Fruit fly (Drosophila melanogaster): ENCODE results near the gene CG31156.
A peak's percentile ranks its signal among the peaks of the same experiment; 100 is the strongest.

CG31156 gene

DNA sequence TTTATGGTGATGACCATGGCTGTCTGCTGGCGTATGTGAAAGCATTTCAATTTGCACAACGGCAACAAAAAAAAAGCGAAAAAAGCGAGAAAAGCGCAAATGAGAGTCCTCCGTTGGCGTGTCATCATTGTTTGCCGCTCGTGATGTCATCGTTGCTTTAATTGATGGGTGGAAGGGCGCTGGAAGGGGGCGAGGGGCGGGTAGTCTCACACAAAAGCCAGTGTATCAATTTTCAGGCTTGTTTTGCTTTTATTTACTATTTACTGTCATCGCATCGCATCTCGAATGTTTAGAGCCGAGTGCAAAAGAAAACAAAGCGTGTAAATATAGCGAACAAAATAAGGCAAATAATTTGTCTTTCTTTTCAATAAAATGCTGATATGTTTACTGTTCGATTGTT is 24.1 kb downstream of the CG31156 start (continued):
- TF ChIP-seq CG18262 (tag; optimal IDR thresholded peaks at IDR 0.05) (peak; percentile 40), Atf3 (GFP tag; optimal IDR thresholded peaks at IDR 0.05) (peak; percentile 29)

DNA sequence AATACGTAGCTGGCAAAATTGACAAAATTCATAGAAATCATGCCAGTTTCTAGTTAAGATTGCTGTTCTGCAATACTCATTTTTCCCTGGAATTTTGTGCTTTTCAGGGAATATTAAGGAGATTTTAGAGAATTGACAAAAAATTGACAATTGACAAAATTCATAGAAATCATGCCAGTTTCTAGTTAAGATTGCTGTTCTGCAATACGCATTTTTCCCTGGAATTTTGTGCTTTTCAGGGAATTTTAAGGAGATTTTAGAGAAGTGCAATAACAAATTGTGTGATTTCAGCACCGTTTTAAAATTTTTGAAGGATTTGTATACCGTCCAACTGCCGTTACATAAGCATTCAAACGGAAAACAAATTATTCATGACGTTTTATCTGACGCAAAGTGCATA is 24.7 kb downstream of the CG31156 start:
- TF ChIP-seq row (GFP tag; IDR thresholded peaks at IDR 0.05) (no peak), CG6272 (GFP tag; IDR thresholded peaks at IDR 0.05) (no peak), Pdp1 (GFP tag; optimal IDR thresholded peaks at IDR 0.05) (peak in 1 of 2 experiments; percentile 66), tup (GFP tag; optimal IDR thresholded peaks at IDR 0.05) (no peak), CG2120 (GFP tag; optimal IDR thresholded peaks at IDR 0.05) (peak; percentile 5), eve (GFP tag; optimal IDR thresholded peaks at IDR 0.05) (no peak), sens (GFP tag) (peak; percentile 83), gem (tag; optimal IDR thresholded peaks at IDR 0.05) (peak; percentile 6), pfk (GFP tag; optimal IDR thresholded peaks at IDR 0.05) (no peak), grau (tag; optimal IDR thresholded peaks at IDR 0.05) (peak; percentile 79), Taf1 (GFP tag; IDR thresholded peaks at IDR 0.05) (no peak)

DNA sequence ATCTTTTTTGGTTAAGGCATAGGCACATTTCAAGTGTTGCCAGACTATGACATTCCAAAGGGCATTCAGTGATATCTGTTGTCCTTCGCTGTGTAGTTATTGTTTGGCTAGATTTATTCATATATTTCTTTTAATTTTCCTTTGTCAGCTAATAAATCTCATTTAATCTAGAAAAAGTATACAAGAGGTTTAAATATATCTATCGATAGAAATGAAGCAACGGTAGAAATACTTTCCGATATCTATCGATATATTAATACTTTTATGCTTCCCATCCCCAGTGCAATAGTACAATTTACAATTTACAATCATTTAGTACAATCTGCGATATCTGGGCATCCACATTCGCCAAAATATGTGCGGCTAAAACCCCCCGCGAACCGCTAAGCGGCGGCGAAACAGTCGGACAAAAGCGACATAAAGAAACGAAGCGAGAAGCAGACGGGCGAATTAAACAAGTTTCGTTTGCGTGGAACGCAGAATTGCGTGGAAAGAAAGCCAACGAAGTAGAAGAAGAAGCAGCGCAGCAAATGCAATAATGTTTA is 26.0 kb downstream of the CG31156 start, which contains the start of gene Efa6:
Gene Efa6 (plus strand): TSS at position 337 of the 545 bp plus-strand sequence.
- peak; percentile 87 for TF ChIP-seq CG6791 (GFP tag; IDR thresholded peaks at IDR 0.05; ENCODE audit: partially characterized antibody)
- TF ChIP-seq pum (GFP tag; optimal IDR thresholded peaks at IDR 0.05): peak; percentile 60
- peak; percentile 17 for TF ChIP-seq Elba2 (GFP tag; optimal IDR thresholded peaks at IDR 0.05)
- no peak for TF ChIP-seq chm (GFP tag; IDR thresholded peaks at IDR 0.05)
- peak; percentile 58 for TF ChIP-seq Chrac-16 (GFP tag; optimal IDR thresholded peaks at IDR 0.05)
- peak in 1 of 2 experiments; percentile 8 for TF ChIP-seq Hr51 (GFP tag; optimal IDR thresholded peaks at IDR 0.05)
- no peak for TF ChIP-seq vfl (GFP tag; optimal IDR thresholded peaks at IDR 0.05)
- no peak for TF ChIP-seq peb (GFP tag; IDR thresholded peaks at IDR 0.05)
- TF ChIP-seq CG14710 (tag; optimal IDR thresholded peaks at IDR 0.05): peak; percentile 90
- peak; percentile 49 for TF ChIP-seq lbe (GFP tag; optimal IDR thresholded peaks at IDR 0.05)
- no peak for TF ChIP-seq ro (GFP tag; IDR thresholded peaks at IDR 0.05)
- no peak for TF ChIP-seq CG9215 (GFP tag; IDR thresholded peaks at IDR 0.05)
- no peak for TF ChIP-seq dysf (GFP tag; IDR thresholded peaks at IDR 0.05)
- TF ChIP-seq cato (GFP tag; optimal IDR thresholded peaks at IDR 0.05; ENCODE audit: borderline replicate concordance): peak; percentile 31
- peak; percentile 86; the same call in 2 of the 3 replicates for TF ChIP-seq mld (GFP tag; IDR thresholded peaks at IDR 0.05; ENCODE audit: partially characterized antibody)
- peak; percentile 57 for TF ChIP-seq Hsf (GFP tag; optimal IDR thresholded peaks at IDR 0.05)
- TF ChIP-seq zf30C (GFP tag; optimal IDR thresholded peaks at IDR 0.05): no peak
- TF ChIP-seq seq (GFP tag; IDR thresholded peaks at IDR 0.05): no peak
- peak; percentile 26 for TF ChIP-seq az2 (GFP tag; optimal IDR thresholded peaks at IDR 0.05)
- TF ChIP-seq CG17361 (GFP tag; IDR thresholded peaks at IDR 0.05): peak; percentile 64
- peak; percentile 52 for TF ChIP-seq CG9609 (GFP tag; optimal IDR thresholded peaks at IDR 0.05)
- TF ChIP-seq tin (GFP tag; optimal IDR thresholded peaks at IDR 0.05): peak; percentile 54
- no peak for TF ChIP-seq CG17912 (GFP tag; optimal IDR thresholded peaks at IDR 0.05)
- no peak for TF ChIP-seq Sox100B (GFP tag; optimal IDR thresholded peaks at IDR 0.05)
- peak; percentile 46 for TF ChIP-seq CG7839 (tag; optimal IDR thresholded peaks at IDR 0.05)
- TF ChIP-seq caup (GFP tag; optimal IDR thresholded peaks at IDR 0.05; ENCODE audit: severe bottlenecking): peak; percentile 5
- no peak for TF ChIP-seq ase (GFP tag; IDR thresholded peaks at IDR 0.05)
- TF ChIP-seq CG18476 (GFP tag; optimal IDR thresholded peaks at IDR 0.05): peak; percentile 47
- TF ChIP-seq Trl (optimal IDR thresholded peaks at IDR 0.05): no peak
- TF ChIP-seq Trl (GFP tag; optimal IDR thresholded peaks at IDR 0.05): peak; percentile 59
- TF ChIP-seq nom (GFP tag; optimal IDR thresholded peaks at IDR 0.05): peak; percentile 54
- peak; percentile 62 for TF ChIP-seq CG30020 (tag; optimal IDR thresholded peaks at IDR 0.05)
- no peak for TF ChIP-seq GATAe (GFP tag; conservative IDR thresholded peaks at IDR 0.05)
- peak; percentile 91 for TF ChIP-seq CG14860 (GFP tag; IDR thresholded peaks at IDR 0.05; ENCODE audit: partially characterized antibody)
- TF ChIP-seq h (optimal IDR thresholded peaks at IDR 0.05): no peak
- peak; percentile 45 for TF ChIP-seq Abd-B (GFP tag; optimal IDR thresholded peaks at IDR 0.05)
